Worm (Caenorhabditis elegans) whole organism, early embryonic: ENCODE measurements around the gene rbm-42.

Source experiments
- B0310.2 ChIP-seq: sonication (generic microtip); optimal IDR thresholded peaks from 2 replicates; lab custom pipeline; 2016; ENCODE audit warnings: mild to moderate bottlenecking, missing genetic modification characterization, missing compliant biosample characterization
- F13C5.2 ChIP-seq: sonication (generic microtip); optimal IDR thresholded peaks from 2 replicates; lab custom pipeline; 2017; ENCODE audit warnings: mild to moderate bottlenecking, missing genetic modification characterization, inconsistent platforms, missing compliant biosample characterization
- aly-1 ChIP-seq: sonication (generic microtip); optimal IDR thresholded peaks from 2 replicates; lab custom pipeline; 2016; ENCODE audit warnings: missing genetic modification characterization, missing compliant biosample characterization
- ama-1 ChIP-seq: fragments of 150-350 bp; optimal IDR thresholded peaks from 2 replicates; lab custom pipeline; 2014
- ceh-13 ChIP-seq: fragments of 200-800 bp; sonication (Bioruptor generic); optimal IDR thresholded peaks from 2 replicates; lab custom pipeline; 2018; ENCODE audit warnings: mild to moderate bottlenecking, missing genetic modification characterization, missing compliant biosample characterization
- ceh-36 ChIP-seq: sonication (generic microtip); optimal IDR thresholded peaks from 2 replicates; lab custom pipeline; 2016; ENCODE audit warnings: missing genetic modification characterization, inconsistent platforms, missing compliant biosample characterization
- ets-7 ChIP-seq: sonication (generic microtip); optimal IDR thresholded peaks from 2 replicates; lab custom pipeline; 2016; ENCODE audit warnings: missing genotype, missing genetic modification characterization, missing compliant biosample characterization
- flt-1 ChIP-seq: fragments of 200-800 bp; sonication (Bioruptor generic); IDR thresholded peaks from 2 replicates; pipeline ENCODE4 v1.3.6; 2022; ENCODE audit warnings: missing genetic modification characterization, missing compliant biosample characterization
- hmbx-1 ChIP-seq: sonication (generic microtip); optimal IDR thresholded peaks from 2 replicates; lab custom pipeline; 2016; ENCODE audit warnings: mild to moderate bottlenecking, missing genetic modification characterization, missing compliant biosample characterization
- hmg-4 ChIP-seq: fragments of 200-800 bp; sonication (Bioruptor generic); optimal IDR thresholded peaks from 2 replicates; lab custom pipeline; 2018; ENCODE audit warnings: mild to moderate bottlenecking, missing genetic modification characterization, missing compliant biosample characterization
- hnd-1 ChIP-seq: sonication (generic microtip); optimal IDR thresholded peaks from 2 replicates; lab custom pipeline; 2016; ENCODE audit warnings: missing genetic modification characterization, missing compliant biosample characterization
- pes-1 ChIP-seq: fragments of 200-800 bp; sonication (Bioruptor generic); IDR thresholded peaks from 2 replicates; pipeline ENCODE4 v1.3.6; 2022; ENCODE audit warnings: missing genetic modification reagents, missing genetic modification characterization, missing compliant biosample characterization
- scrt-1 ChIP-seq: fragments of 200-800 bp; sonication (Bioruptor generic); IDR thresholded peaks from 2 replicates; pipeline ENCODE4 v1.3.6; 2022; ENCODE audit warnings: missing genetic modification characterization, missing compliant biosample characterization
- sea-1 ChIP-seq: fragments of 200-800 bp; sonication (Bioruptor generic); conservative IDR thresholded peaks from 2 replicates; pipeline ENCODE4 v1.3.6; 2022; ENCODE audit warnings: missing genetic modification characterization, missing compliant biosample characterization
- tbx-11 ChIP-seq: fragments of 200-800 bp; sonication (Bioruptor generic); IDR thresholded peaks from 2 replicates; pipeline ENCODE4 v1.3.6; 2022; ENCODE audit warnings: missing genetic modification characterization, missing compliant biosample characterization
- tbx-37 ChIP-seq: fragments of 200-800 bp; sonication (Bioruptor generic); conservative IDR thresholded peaks from 2 replicates; pipeline ENCODE4 v1.3.6; 2022; ENCODE audit warnings: missing genetic modification reagents, missing genetic modification characterization, missing compliant biosample characterization
- tra-4 ChIP-seq: sonication (generic microtip); optimal IDR thresholded peaks from 2 replicates; lab custom pipeline; 2017; ENCODE audit warnings: missing genetic modification characterization, missing compliant biosample characterization

Gene rbm-42

DNA sequence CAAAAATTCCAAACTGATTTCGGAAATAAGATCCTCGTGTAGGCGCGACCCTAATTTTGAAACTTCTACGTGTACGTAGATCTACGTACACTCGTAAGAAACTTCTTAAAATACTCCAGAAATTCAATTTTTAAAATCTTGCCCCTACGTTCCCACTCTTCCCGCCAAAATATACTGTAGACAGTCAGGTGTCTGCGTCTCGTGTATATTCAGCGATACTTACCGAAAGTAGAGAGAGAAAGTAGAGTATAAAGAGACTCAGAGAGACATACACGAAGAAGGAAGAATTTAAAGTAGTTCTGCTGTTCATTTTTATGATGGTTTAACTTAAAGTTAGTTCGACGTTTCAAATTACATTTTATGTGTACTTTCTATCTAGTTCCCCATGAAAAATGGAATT lies 40.2 kb upstream of the rbm-42 start:
- TF ChIP-seq B0310.2 (tag; lab: Kevin White, UChicago), result no peak
- no peak for TF ChIP-seq hmg-4 (GFP tag; lab: Kevin White, UChicago)

DNA sequence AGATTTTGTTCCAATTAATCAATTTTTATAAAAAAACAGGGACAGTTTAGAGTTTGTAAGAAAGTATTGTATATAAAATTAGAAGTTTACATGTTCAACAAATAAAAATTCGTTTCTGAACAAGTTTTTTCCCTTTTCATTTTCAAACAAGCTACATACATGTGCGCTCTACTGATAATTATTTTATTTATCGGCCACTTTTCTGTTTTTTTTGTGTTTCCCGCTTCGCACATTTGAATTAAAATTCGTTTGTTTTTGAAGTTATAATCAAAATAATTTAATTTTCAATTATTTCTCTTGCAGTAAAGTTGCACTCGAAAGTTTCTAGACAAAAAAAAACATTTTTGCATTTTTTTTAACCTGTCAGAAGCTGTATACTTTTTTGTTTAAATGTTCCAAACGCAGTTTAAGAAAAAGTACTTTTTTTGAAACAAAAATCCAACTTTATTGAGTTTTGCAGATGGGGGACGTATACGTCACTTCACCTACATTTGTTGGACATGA lies 37.7 kb upstream of the rbm-42 start, which contains the start of gene hira-1:
Gene hira-1, plus strand, starts transcription at position 454 of the 504 bp plus-strand sequence.
- TF ChIP-seq tbx-11 (GFP tag; lab: Robert Waterston, UW) (no peak), pes-1 (no peak), F13C5.2 (no peak), hmg-4 (GFP tag; lab: Kevin White, UChicago) (no peak), ama-1 (lab: Kevin White, UChicago) (no peak), aly-1 (tag; lab: Kevin White, UChicago) (no peak), tra-4 (tag; lab: Kevin White, UChicago) (no peak)

- TF ChIP-seq tra-4 (tag; lab: Kevin White, UChicago) (no peak), ets-7 (tag; lab: Kevin White, UChicago) (no peak), tbx-37 (GFP tag; lab: Robert Waterston, UW) (no peak), scrt-1 (GFP tag; lab: Robert Waterston, UW) (no peak), F13C5.2 (no peak), flt-1 (GFP tag; lab: Robert Waterston, UW) (no peak), aly-1 (tag; lab: Kevin White, UChicago) (no peak), B0310.2 (tag; lab: Kevin White, UChicago) (no peak), hmg-4 (GFP tag; lab: Kevin White, UChicago) (no peak), ceh-36 (tag; lab: Kevin White, UChicago) (no peak), ceh-13 (GFP tag; lab: Kevin White, UChicago) (no peak), pes-1 (no peak), tbx-11 (GFP tag; lab: Robert Waterston, UW) (no peak), hnd-1 (tag; lab: Kevin White, UChicago) (no peak), ama-1 (lab: Kevin White, UChicago) (no peak), hmbx-1 (tag; lab: Kevin White, UChicago) (no peak)
These were observed 37.1 kb upstream of the rbm-42 start for ce11 chrIII:5190179-5190578.

ce11 chrIII:5188426-5188825 lies 35.4 kb upstream of the rbm-42 start, which contains the start of gene K10D2.8:
Gene K10D2.8, plus strand, starts transcription at chrIII:5188726.
- no peak for TF ChIP-seq F13C5.2
- no peak for TF ChIP-seq hnd-1 (tag; lab: Kevin White, UChicago)
- no peak for TF ChIP-seq B0310.2 (tag; lab: Kevin White, UChicago)
- TF ChIP-seq tbx-11 (GFP tag; lab: Robert Waterston, UW), result no peak
- TF ChIP-seq hmg-4 (GFP tag; lab: Kevin White, UChicago), result no peak
- TF ChIP-seq flt-1 (GFP tag; lab: Robert Waterston, UW), result no peak
- no peak for TF ChIP-seq ets-7 (tag; lab: Kevin White, UChicago)
- TF ChIP-seq tbx-37 (GFP tag; lab: Robert Waterston, UW), result no peak
- no peak for TF ChIP-seq hmbx-1 (tag; lab: Kevin White, UChicago)
- TF ChIP-seq scrt-1 (GFP tag; lab: Robert Waterston, UW), result no peak
- TF ChIP-seq aly-1 (tag; lab: Kevin White, UChicago), result no peak

- no peak for TF ChIP-seq tbx-37 (GFP tag; lab: Robert Waterston, UW)
- TF ChIP-seq ceh-13 (GFP tag; lab: Kevin White, UChicago), result no peak
- TF ChIP-seq F13C5.2, result no peak
- no peak for TF ChIP-seq scrt-1 (GFP tag; lab: Robert Waterston, UW)
- TF ChIP-seq B0310.2 (tag; lab: Kevin White, UChicago), result no peak
- no peak for TF ChIP-seq aly-1 (tag; lab: Kevin White, UChicago)
These were observed 32.6 kb upstream of the rbm-42 start, which contains the start of gene pup-2 for ce11 chrIII:5185620-5186019. Gene pup-2, plus strand, starts transcription at chrIII:5185920.

ce11 chrIII:5183372-5183771 lies 30.3 kb upstream of the rbm-42 start:
- TF ChIP-seq tbx-11 (GFP tag; lab: Robert Waterston, UW) (no peak), ama-1 (lab: Kevin White, UChicago) (no peak), ceh-36 (tag; lab: Kevin White, UChicago) (no peak)

DNA sequence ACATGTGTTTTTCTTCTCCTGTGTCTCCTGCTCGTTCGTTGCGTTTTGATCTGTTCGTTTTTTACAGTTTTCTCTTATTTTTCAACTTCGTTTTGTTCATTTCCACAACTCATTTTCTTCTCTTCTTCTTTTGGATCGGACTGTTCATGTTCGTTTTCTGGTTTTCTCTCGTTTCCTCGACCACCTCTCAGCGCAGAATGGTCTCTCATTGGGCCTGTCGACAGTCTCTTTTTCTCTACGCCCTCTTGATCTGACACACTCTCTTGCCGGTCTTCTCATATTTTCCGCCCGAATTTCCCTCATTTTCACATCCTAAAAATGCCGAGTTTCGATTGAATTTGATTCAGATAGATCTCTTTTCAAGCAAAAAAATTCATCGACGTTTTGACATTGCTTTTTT lies 28.6 kb upstream of the rbm-42 start:
- no peak for TF ChIP-seq pes-1

ce11 chrIII:5181217-5181616 lies 28.2 kb upstream of the rbm-42 start:
- TF ChIP-seq F13C5.2 (no peak), tbx-11 (GFP tag; lab: Robert Waterston, UW) (no peak), hmbx-1 (tag; lab: Kevin White, UChicago) (no peak)

DNA sequence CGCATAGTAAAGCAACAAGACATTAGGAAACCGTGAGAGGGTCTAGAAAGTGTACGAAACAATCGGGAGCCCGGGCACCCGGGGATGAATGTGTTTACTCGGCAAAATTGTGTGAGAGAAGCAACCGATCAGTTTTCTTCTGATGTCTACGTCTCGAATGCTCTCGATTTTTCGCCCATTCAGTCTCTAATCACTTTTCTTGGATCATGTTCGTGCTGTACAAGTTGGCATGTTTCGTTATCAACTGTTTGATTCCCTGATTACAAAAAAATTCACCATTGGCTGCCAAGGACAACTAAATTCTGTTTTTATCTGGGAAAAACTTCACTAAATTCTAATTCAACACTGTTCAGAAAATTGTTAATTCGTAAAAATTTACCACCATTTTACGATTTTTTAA lies 27.6 kb upstream of the rbm-42 start:
- TF ChIP-seq scrt-1 (GFP tag; lab: Robert Waterston, UW) (no peak), ceh-36 (tag; lab: Kevin White, UChicago) (no peak), hmg-4 (GFP tag; lab: Kevin White, UChicago) (no peak), F13C5.2 (no peak), tbx-37 (GFP tag; lab: Robert Waterston, UW) (no peak), aly-1 (tag; lab: Kevin White, UChicago) (no peak), ceh-13 (GFP tag; lab: Kevin White, UChicago) (no peak), flt-1 (GFP tag; lab: Robert Waterston, UW) (no peak), sea-1 (GFP tag; lab: Robert Waterston, UW) (no peak), tra-4 (tag; lab: Kevin White, UChicago) (no peak), hnd-1 (tag; lab: Kevin White, UChicago) (no peak), pes-1 (no peak), hmbx-1 (tag; lab: Kevin White, UChicago) (no peak), tbx-11 (GFP tag; lab: Robert Waterston, UW) (no peak), ets-7 (tag; lab: Kevin White, UChicago) (no peak), B0310.2 (tag; lab: Kevin White, UChicago) (no peak), ama-1 (lab: Kevin White, UChicago) (no peak)
